Fruit fly (Drosophila melanogaster) whole organism, embryonic: ENCODE results near the gene pim.
A peak's percentile ranks its signal among the peaks of the same experiment; 100 is the strongest.

ENCODE experiments used
- ATbp ChIP-seq: fragments of 200-800 bp; sonication (Bioruptor generic); optimal IDR thresholded peaks from 2 replicates; lab custom pipeline; 2017; ENCODE audit warnings: missing biosample characterization, mild to moderate bottlenecking, missing genetic modification characterization, missing genetic modification reagents
- Ada2b ChIP-seq: fragments of 200-800 bp; sonication (Bioruptor generic); IDR thresholded peaks from 2 replicates; pipeline ENCODE4 v1.3.6; 2022; ENCODE audit warnings: missing biosample characterization, missing genetic modification characterization
- Antp ChIP-seq: fragments of 200-800 bp; sonication (Bioruptor generic); optimal IDR thresholded peaks from 3 replicates; lab custom pipeline; 2016; ENCODE audit warnings: missing biosample characterization, missing genetic modification characterization
- B-H1 ChIP-seq: fragments of 200-800 bp; sonication (Bioruptor generic); IDR thresholded peaks from 3 replicates; pipeline ENCODE4 v1.3.6; 2022; ENCODE audit warnings: missing biosample characterization, missing genetic modification characterization
- B-H2 ChIP-seq: fragments of 200-800 bp; sonication (Bioruptor generic); optimal IDR thresholded peaks from 2 replicates; lab custom pipeline; 2018; ENCODE audit warnings: missing biosample characterization, mild to moderate bottlenecking, missing genetic modification characterization
- CG11093 ChIP-seq: fragments of 200-800 bp; sonication (Bioruptor generic); IDR thresholded peaks from 3 replicates; pipeline ENCODE4 v1.3.6; 2022; ENCODE audit warnings: missing biosample characterization, missing genetic modification characterization
- CG11398 ChIP-seq: fragments of 200-800 bp; sonication (Bioruptor generic); optimal IDR thresholded peaks from 2 replicates; lab custom pipeline; 2016; ENCODE audit warnings: missing biosample characterization, missing genetic modification characterization
- CG12659 ChIP-seq: fragments of 200-800 bp; sonication (Bioruptor generic); optimal IDR thresholded peaks from 3 replicates; lab custom pipeline; 2017; ENCODE audit warnings: mild to moderate bottlenecking, missing biosample characterization, missing genetic modification reagents, missing genetic modification characterization
- CG13287 ChIP-seq: fragments of 200-800 bp; sonication (Bioruptor generic); IDR thresholded peaks from 2 replicates; pipeline ENCODE4 v1.3.6; 2022; ENCODE audit warnings: missing biosample characterization, missing genetic modification characterization; ENCODE audit not compliant: partially characterized antibody
- CG13775 ChIP-seq: fragments of 200-800 bp; sonication (Bioruptor generic); optimal IDR thresholded peaks from 3 replicates; lab custom pipeline; 2017; ENCODE audit warnings: missing biosample characterization, mild to moderate bottlenecking, missing genetic modification characterization
- CG14014 ChIP-seq: fragments of 200-800 bp; sonication (Bioruptor generic); IDR thresholded peaks from 2 replicates; pipeline ENCODE4 v1.3.6; 2022; ENCODE audit warnings: missing biosample characterization, missing genetic modification characterization
- CG15696 ChIP-seq: fragments of 200-800 bp; sonication (Bioruptor generic); optimal IDR thresholded peaks from 2 replicates; lab custom pipeline; 2019; ENCODE audit warnings: missing biosample characterization, mild to moderate bottlenecking, missing genetic modification characterization, moderate library complexity
- CG17328 ChIP-seq: fragments of 200-800 bp; sonication (Bioruptor generic); IDR thresholded peaks from 2 replicates; pipeline ENCODE4 v1.3.6; 2022; ENCODE audit warnings: missing biosample characterization, missing genetic modification characterization
- CG18764 ChIP-seq: fragments of 200-800 bp; sonication (Bioruptor generic); optimal IDR thresholded peaks from 3 replicates; lab custom pipeline; 2016; ENCODE audit warnings: missing biosample characterization, missing genetic modification characterization
- CG2199 ChIP-seq: fragments of 200-800 bp; sonication (Bioruptor generic); IDR thresholded peaks from 3 replicates; pipeline ENCODE4 v1.3.6; 2022; ENCODE audit warnings: missing biosample characterization, missing genetic modification characterization
- CG2202 ChIP-seq: fragments of 200-800 bp; sonication (Bioruptor generic); optimal IDR thresholded peaks from 2 replicates; lab custom pipeline; 2018; ENCODE audit warnings: missing biosample characterization, mild to moderate bottlenecking, missing genetic modification characterization
- CG2889 ChIP-seq: fragments of 200-800 bp; sonication (Bioruptor generic); IDR thresholded peaks from 3 replicates; pipeline ENCODE4 v1.3.6; 2022; ENCODE audit warnings: missing biosample characterization, missing genetic modification characterization
- CG30403 ChIP-seq: fragments of 200-800 bp; sonication (Bioruptor generic); optimal IDR thresholded peaks from 3 replicates; lab custom pipeline; 2016; ENCODE audit warnings: missing biosample characterization, missing genetic modification characterization
- CG32532 ChIP-seq: fragments of 200-800 bp; sonication (Bioruptor generic); IDR thresholded peaks from 2 replicates; pipeline ENCODE4 v1.3.6; 2022; ENCODE audit warnings: missing biosample characterization, missing genetic modification characterization
- CG6765 ChIP-seq: fragments of 200-800 bp; sonication (Bioruptor generic); optimal IDR thresholded peaks from 3 replicates; lab custom pipeline; 2017; ENCODE audit warnings: missing biosample characterization, mild to moderate bottlenecking, missing genetic modification characterization
- CG6813 ChIP-seq: fragments of 200-800 bp; sonication (Bioruptor generic); optimal IDR thresholded peaks from 2 replicates; lab custom pipeline; 2017; ENCODE audit warnings: missing biosample characterization, missing genetic modification characterization, mild to moderate bottlenecking, moderate library complexity, missing genetic modification reagents
- CTCF ChIP-seq: fragments of 200-800 bp; sonication (Bioruptor generic); optimal IDR thresholded peaks from 2 replicates; lab custom pipeline; 2017; ENCODE audit warnings: missing biosample characterization, mild to moderate bottlenecking, missing genetic modification characterization, moderate library complexity
- CrebB ChIP-seq: fragments of 200-800 bp; sonication (Bioruptor generic); optimal IDR thresholded peaks from 3 replicates; lab custom pipeline; 2018; ENCODE audit warnings: missing biosample characterization, mild to moderate bottlenecking, missing genetic modification characterization
- Dip3 ChIP-seq: fragments of 200-800 bp; sonication (Bioruptor generic); optimal IDR thresholded peaks from 3 replicates; lab custom pipeline; 2016; ENCODE audit warnings: missing biosample characterization, missing genetic modification characterization
- Drgx ChIP-seq: fragments of 200-800 bp; sonication (Bioruptor generic); IDR thresholded peaks from 2 replicates; pipeline ENCODE4 v1.3.6; 2022; ENCODE audit warnings: missing biosample characterization, missing genetic modification characterization
- Gug ChIP-seq: fragments of 200-800 bp; sonication (Bioruptor generic); IDR thresholded peaks from 4 replicates; pipeline ENCODE4 v1.3.6; 2022; ENCODE audit warnings: missing biosample characterization, missing genetic modification characterization
- HmgD ChIP-seq: fragments of 200-800 bp; sonication (Bioruptor generic); optimal IDR thresholded peaks from 3 replicates; lab custom pipeline; 2016; ENCODE audit warnings: missing biosample characterization, missing genetic modification characterization
- Hr3 ChIP-seq: fragments of 200-800 bp; sonication (Bioruptor generic); optimal IDR thresholded peaks from 3 replicates; lab custom pipeline; 2016; ENCODE audit warnings: missing biosample characterization, missing genetic modification characterization
- Hr51 ChIP-seq, 2 experiments: fragments of 200-800 bp; sonication (Bioruptor generic); optimal IDR thresholded peaks; 2 replicates in 1 of 2; 3 replicates in 1 of 2; lab custom pipeline; 2016 to 2018; ENCODE audit warnings: missing biosample characterization in 2 of 2, missing genetic modification characterization in 2 of 2, mild to moderate bottlenecking in 1 of 2, moderate library complexity in 1 of 2
- Mes4 ChIP-seq: fragments of 200-800 bp; sonication (Bioruptor generic); optimal IDR thresholded peaks from 2 replicates; lab custom pipeline; 2016; ENCODE audit warnings: missing biosample characterization, missing genetic modification characterization
- Scr ChIP-seq: fragments of 200-800 bp; sonication (Bioruptor generic); IDR thresholded peaks from 2 replicates; pipeline ENCODE4 v1.3.6; 2022; ENCODE audit warnings: missing biosample characterization, missing genetic modification characterization; ENCODE audit not compliant: partially characterized antibody
- Stat92E ChIP-seq, 3 experiments: fragments of >200 bp in 2 of 3; fragments of 200-800 bp in 1 of 3; sonication (Bioruptor generic) in 1 of 3; optimal IDR thresholded peaks; 2 replicates each; lab custom pipeline; 2017 to 2019; ENCODE audit warnings: missing biosample characterization in 3 of 3, missing genetic modification characterization in 3 of 3, mild to moderate bottlenecking in 1 of 3, moderate library complexity in 1 of 3
- TFAM ChIP-seq: fragments of 200-800 bp; sonication (Bioruptor generic); optimal IDR thresholded peaks from 2 replicates; lab custom pipeline; 2017; ENCODE audit warnings: missing biosample characterization, missing genetic modification characterization, inconsistent platforms
- Vsx1 ChIP-seq: fragments of 200-800 bp; sonication (Bioruptor generic); optimal IDR thresholded peaks from 2 replicates; lab custom pipeline; 2017; ENCODE audit warnings: missing biosample characterization, mild to moderate bottlenecking, missing genetic modification characterization, missing genetic modification reagents
- Xrp1 ChIP-seq: fragments of 200-800 bp; sonication (Bioruptor generic); IDR thresholded peaks from 2 replicates; pipeline ENCODE4 v1.3.6; 2022; ENCODE audit warnings: missing biosample characterization, missing genetic modification characterization
- ara ChIP-seq: fragments of 200-800 bp; sonication (Bioruptor generic); IDR thresholded peaks from 2 replicates; pipeline ENCODE4 v1.3.6; 2022; ENCODE audit warnings: missing biosample characterization, missing genetic modification characterization
- crc ChIP-seq: fragments of 200-800 bp; sonication (Bioruptor generic); optimal IDR thresholded peaks from 2 replicates; lab custom pipeline; 2016; ENCODE audit warnings: missing biosample characterization, missing genetic modification characterization
- crp ChIP-seq, 2 experiments: fragments of 200-800 bp; sonication (Bioruptor generic); optimal IDR thresholded peaks; 2 replicates in 1 of 2; 3 replicates in 1 of 2; lab custom pipeline; 2017; ENCODE audit warnings: missing biosample characterization in 2 of 2, missing genetic modification characterization in 2 of 2, mild to moderate bottlenecking in 1 of 2, moderate library complexity in 1 of 2
- emc ChIP-seq: fragments of 200-800 bp; sonication (Bioruptor generic); optimal IDR thresholded peaks from 2 replicates; lab custom pipeline; 2016; ENCODE audit warnings: missing biosample characterization, missing genetic modification characterization
- fd96Cb ChIP-seq: fragments of 200-800 bp; sonication (Bioruptor generic); optimal IDR thresholded peaks from 2 replicates; lab custom pipeline; 2018; ENCODE audit warnings: missing biosample characterization, mild to moderate bottlenecking, missing genetic modification characterization, moderate library complexity
- fu2 ChIP-seq: fragments of 200-800 bp; sonication (Bioruptor generic); optimal IDR thresholded peaks from 2 replicates; lab custom pipeline; 2016; ENCODE audit warnings: missing biosample characterization, missing genetic modification characterization
- h ChIP-seq: fragments of >200 bp; optimal IDR thresholded peaks from 2 replicates; lab custom pipeline; 2017
- hbn ChIP-seq: fragments of 200-800 bp; sonication (Bioruptor generic); IDR thresholded peaks from 2 replicates; pipeline ENCODE4 v1.3.6; 2022; ENCODE audit warnings: missing biosample characterization, missing genetic modification characterization; ENCODE audit not compliant: partially characterized antibody
- mirr ChIP-seq: fragments of 200-800 bp; sonication (Bioruptor generic); optimal IDR thresholded peaks from 3 replicates; lab custom pipeline; 2018; ENCODE audit warnings: missing biosample characterization, mild to moderate bottlenecking, missing genetic modification characterization
- nau ChIP-seq: fragments of 200-800 bp; sonication (Bioruptor generic); optimal IDR thresholded peaks from 3 replicates; lab custom pipeline; 2017; ENCODE audit warnings: missing biosample characterization, mild to moderate bottlenecking, missing genetic modification characterization, missing genetic modification reagents
- nom ChIP-seq: fragments of 200-800 bp; sonication (Bioruptor generic); optimal IDR thresholded peaks from 2 replicates; lab custom pipeline; 2017; ENCODE audit warnings: missing biosample characterization, missing genetic modification characterization, mild to moderate bottlenecking, moderate library complexity, missing genetic modification reagents
- pan ChIP-seq, 4 experiments: fragments of >200 bp in 3 of 4; fragments of 200-800 bp in 1 of 4; sonication (Bioruptor generic) in 1 of 4; optimal IDR thresholded peaks in 3 of 4; IDR thresholded peaks in 1 of 4; 2 replicates each; pipeline versions ENCODE4 v1.3.6 to Lab custom; 2017 to 2022; ENCODE audit warnings: missing biosample characterization in 2 of 4, missing genetic modification characterization in 2 of 4, mixed read lengths in 1 of 4
- pb ChIP-seq: fragments of 200-800 bp; sonication (Bioruptor generic); optimal IDR thresholded peaks from 3 replicates; lab custom pipeline; 2016; ENCODE audit warnings: missing biosample characterization, missing genetic modification characterization
- vnd ChIP-seq: fragments of 200-800 bp; sonication (Bioruptor generic); IDR thresholded peaks from 3 replicates; pipeline ENCODE4 v1.3.6; 2022; ENCODE audit warnings: missing biosample characterization, missing genetic modification characterization; ENCODE audit not compliant: partially characterized antibody

Gene pim

dm6 chr2L:10386208-10386805 is 23.5 kb downstream of the pim start, which contains the start of the genes Cdk1 and mRpS7 (continued):
- no peak for TF ChIP-seq CG18764
- TF ChIP-seq vnd (GFP tag; lab: Robert Waterston, UW), result no peak
- no peak for TF ChIP-seq pb (GFP tag; lab: Kevin White, UChicago)
- no peak for TF ChIP-seq h (lab: Kevin White, UChicago)
- TF ChIP-seq Scr, result no peak
- TF ChIP-seq CG30403 (GFP tag; lab: Kevin White, UChicago), result peak; percentile 83
- peak; percentile 26 for TF ChIP-seq B-H2
- TF ChIP-seq CTCF, result no peak
- TF ChIP-seq CG6813 (GFP tag; lab: Kevin White, UChicago), result no peak
- TF ChIP-seq fd96Cb, result peak; percentile 77
- TF ChIP-seq crc (GFP tag; lab: Kevin White, UChicago), result peak; percentile 10
- peak; percentile 13; the same call in 1 of the 3 replicates for TF ChIP-seq CG2889 (GFP tag; lab: Robert Waterston, UW)
- TF ChIP-seq CG14014, result peak; percentile 70
- no peak for TF ChIP-seq CG11398 (GFP tag; lab: Kevin White, UChicago)
- peak; percentile 77 for TF ChIP-seq CG32532 (GFP tag; lab: Robert Waterston, UW)
- peak; percentile 80 for TF ChIP-seq Hr3 (GFP tag; lab: Kevin White, UChicago)
- TF ChIP-seq CrebB (tag; lab: Kevin White, UChicago), result no peak
- no peak for TF ChIP-seq nom (GFP tag; lab: Kevin White, UChicago)
- peak; percentile 80 for TF ChIP-seq CG13775 (GFP tag; lab: Kevin White, UChicago)
- no peak for TF ChIP-seq Stat92E (GFP tag; optimal IDR thresholded peaks at IDR 0.05; lab: Kevin White, UChicago)
- TF ChIP-seq CG2202 (tag; lab: Kevin White, UChicago), result no peak
- peak; percentile 76 for TF ChIP-seq CG12659
- peak; percentile 43 for TF ChIP-seq Antp
- TF ChIP-seq mirr (GFP tag; lab: Kevin White, UChicago), result no peak
- peak; percentile 36 for TF ChIP-seq HmgD (GFP tag; lab: Kevin White, UChicago)
- TF ChIP-seq TFAM (GFP tag; lab: Kevin White, UChicago), result no peak
- no peak for TF ChIP-seq hbn
- TF ChIP-seq CG13287 (GFP tag; lab: Robert Waterston, UW), result no peak
- peak; percentile 63 for TF ChIP-seq B-H1 (GFP tag; lab: Robert Waterston, UW)
- no peak for TF ChIP-seq pan (optimal IDR thresholded peaks at IDR 0.05; lab: Kevin White, UChicago)
- TF ChIP-seq pan (GFP tag; optimal IDR thresholded peaks at IDR 0.05 in 1 of 2, IDR thresholded peaks at IDR 0.05 in 1 of 2), result peak in 1 of 2 experiments; percentile 82
- peak; percentile 50; the same call in 1 of the 2 replicates for TF ChIP-seq Ada2b (GFP tag; lab: Robert Waterston, UW)
- 0 out of 3 replicates have a peak, but pooled peaks have one; percentile 16 for TF ChIP-seq CG11093 (GFP tag; lab: Robert Waterston, UW)
- no peak for TF ChIP-seq emc (GFP tag; lab: Kevin White, UChicago)
- TF ChIP-seq ara (GFP tag; lab: Robert Waterston, UW), result no peak
- peak; percentile 4 to 81 for TF ChIP-seq Hr51 (GFP tag; optimal IDR thresholded peaks at IDR 0.05; lab: Kevin White, UChicago)
- TF ChIP-seq CG6765 (GFP tag; lab: Kevin White, UChicago), result no peak
- no peak for TF ChIP-seq CG2199 (GFP tag; lab: Robert Waterston, UW)
- TF ChIP-seq Dip3 (GFP tag; lab: Kevin White, UChicago), result peak; percentile 53
- TF ChIP-seq crp (GFP tag; optimal IDR thresholded peaks at IDR 0.05; lab: Kevin White, UChicago), result peak in 1 of 2 experiments; percentile 35
- TF ChIP-seq CG17328, result peak; percentile 70
- peak; percentile 12 for TF ChIP-seq nau (GFP tag; lab: Kevin White, UChicago)
- TF ChIP-seq Drgx (GFP tag; lab: Robert Waterston, UW), result peak; percentile 53; the same call in 1 of the 2 replicates
- peak; percentile 47 for TF ChIP-seq Mes4 (GFP tag; lab: Kevin White, UChicago)
- TF ChIP-seq fu2 (GFP tag; lab: Kevin White, UChicago), result peak; percentile 29
- no peak for TF ChIP-seq Gug
- TF ChIP-seq CG15696 (tag; lab: Kevin White, UChicago), result peak; percentile 60
- peak; percentile 47 for TF ChIP-seq Vsx1 (GFP tag; lab: Kevin White, UChicago)
- TF ChIP-seq ATbp (GFP tag; lab: Kevin White, UChicago), result no peak
- peak; percentile 69 for TF ChIP-seq Xrp1 (GFP tag; lab: Robert Waterston, UW)
